Worm (Caenorhabditis elegans) whole organism, late embryonic: ENCODE measurements around the gene srbc-71.

Source experiments
- C08G9.2 ChIP-seq: sonication (generic microtip); optimal IDR thresholded peaks from 2 replicates; lab custom pipeline; 2016; ENCODE audit warnings: mild to moderate bottlenecking, missing genetic modification characterization, moderate library complexity, missing compliant biosample characterization
- F13H6.1 ChIP-seq: sonication (generic microtip); optimal IDR thresholded peaks from 2 replicates; lab custom pipeline; 2016; ENCODE audit warnings: missing genetic modification characterization, missing compliant biosample characterization
- K02D7.2 ChIP-seq: sonication (generic microtip); optimal IDR thresholded peaks from 2 replicates; lab custom pipeline; 2017; ENCODE audit warnings: mild to moderate bottlenecking, missing genetic modification characterization, missing compliant biosample characterization
- K09A11.1 ChIP-seq: sonication (generic microtip); optimal IDR thresholded peaks from 2 replicates; lab custom pipeline; 2017; ENCODE audit warnings: antibody characterized with exemption, mild to moderate bottlenecking, missing genetic modification characterization, missing compliant biosample characterization; ENCODE audit not compliant: insufficient read depth
- ahr-1 ChIP-seq: sonication (generic microtip); optimal IDR thresholded peaks from 2 replicates; lab custom pipeline; 2016; ENCODE audit warnings: missing genetic modification characterization, missing compliant biosample characterization
- ama-1 ChIP-seq: fragments of 150-350 bp; optimal IDR thresholded peaks from 2 replicates; lab custom pipeline; 2014
- ceh-22 ChIP-seq: sonication (generic microtip); optimal IDR thresholded peaks from 2 replicates; lab custom pipeline; 2017; ENCODE audit warnings: missing biosample characterization, missing genetic modification characterization
- ceh-24 ChIP-seq: sonication (generic microtip); optimal IDR thresholded peaks from 2 replicates; lab custom pipeline; 2016; ENCODE audit warnings: mild to moderate bottlenecking, missing genetic modification characterization, missing compliant biosample characterization
- ceh-31 ChIP-seq: sonication (generic microtip); optimal IDR thresholded peaks from 2 replicates; lab custom pipeline; 2016; ENCODE audit warnings: missing genetic modification characterization, missing compliant biosample characterization
- ceh-34 ChIP-seq: sonication (generic microtip); optimal IDR thresholded peaks from 2 replicates; lab custom pipeline; 2016; ENCODE audit warnings: mild to moderate bottlenecking, missing genetic modification characterization, missing compliant biosample characterization
- ceh-45 ChIP-seq: fragments of 200-800 bp; sonication (Bioruptor generic); IDR thresholded peaks from 2 replicates; pipeline ENCODE4 v1.3.6; 2022; ENCODE audit warnings: missing genetic modification reagents, missing genetic modification characterization, missing compliant biosample characterization
- ceh-48 ChIP-seq: sonication (generic microtip); optimal IDR thresholded peaks from 2 replicates; lab custom pipeline; 2016; ENCODE audit warnings: missing genetic modification characterization, inconsistent platforms, missing compliant biosample characterization
- ceh-6 ChIP-seq: fragments of 200-800 bp; sonication (Bioruptor generic); optimal IDR thresholded peaks from 2 replicates; lab custom pipeline; 2018; ENCODE audit warnings: mild to moderate bottlenecking, missing genetic modification characterization, missing compliant biosample characterization
- ceh-9 ChIP-seq: sonication (generic microtip); optimal IDR thresholded peaks from 2 replicates; lab custom pipeline; 2016; ENCODE audit warnings: mild to moderate bottlenecking, missing genetic modification characterization, inconsistent platforms, missing compliant biosample characterization
- che-1 ChIP-seq: sonication (generic microtip); optimal IDR thresholded peaks from 2 replicates; lab custom pipeline; 2016; ENCODE audit warnings: mild to moderate bottlenecking, missing genetic modification characterization, missing compliant biosample characterization
- dmd-4 ChIP-seq: sonication (generic microtip); optimal IDR thresholded peaks from 2 replicates; lab custom pipeline; 2016; ENCODE audit warnings: borderline replicate concordance, missing genetic modification characterization, missing compliant biosample characterization
- dve-1 ChIP-seq: sonication (generic microtip); optimal IDR thresholded peaks from 2 replicates; lab custom pipeline; 2017; ENCODE audit warnings: antibody characterized with exemption, mild to moderate bottlenecking, missing genetic modification characterization, missing compliant biosample characterization
- elt-2 ChIP-seq: sonication (generic microtip); optimal IDR thresholded peaks from 2 replicates; lab custom pipeline; 2016; ENCODE audit warnings: missing genetic modification reagents, missing genetic modification characterization, missing compliant biosample characterization
- ets-4 ChIP-seq: sonication (generic microtip); optimal IDR thresholded peaks from 2 replicates; lab custom pipeline; 2016; ENCODE audit warnings: missing genetic modification characterization, missing compliant biosample characterization
- fkh-6 ChIP-seq: sonication (generic microtip); optimal IDR thresholded peaks from 2 replicates; lab custom pipeline; 2016; ENCODE audit warnings: missing genetic modification characterization, missing compliant biosample characterization
- hlh-13 ChIP-seq: fragments of 200-800 bp; sonication (Bioruptor generic); optimal IDR thresholded peaks from 2 replicates; lab custom pipeline; 2018; ENCODE audit warnings: mild to moderate bottlenecking, missing genetic modification characterization, missing compliant biosample characterization
- hlh-15 ChIP-seq: sonication (generic microtip); optimal IDR thresholded peaks from 2 replicates; lab custom pipeline; 2016; ENCODE audit warnings: missing genetic modification characterization, missing compliant biosample characterization
- hlh-30 ChIP-seq: sonication (generic microtip); optimal IDR thresholded peaks from 2 replicates; lab custom pipeline; 2017; ENCODE audit warnings: antibody characterized with exemption, missing genetic modification characterization, missing compliant biosample characterization; ENCODE audit not compliant: insufficient read depth
- hlh-6 ChIP-seq: sonication (generic microtip); optimal IDR thresholded peaks from 2 replicates; lab custom pipeline; 2016; ENCODE audit warnings: missing genotype, missing genetic modification characterization, missing compliant biosample characterization
- madf-2 ChIP-seq: sonication (generic microtip); optimal IDR thresholded peaks from 2 replicates; lab custom pipeline; 2017; ENCODE audit warnings: missing genetic modification characterization, missing compliant biosample characterization
- odd-2 ChIP-seq: sonication (generic microtip); optimal IDR thresholded peaks from 2 replicates; lab custom pipeline; 2017; ENCODE audit warnings: antibody characterized with exemption, mild to moderate bottlenecking, missing genetic modification characterization, missing compliant biosample characterization
- pha-2 ChIP-seq: sonication (generic microtip); optimal IDR thresholded peaks from 2 replicates; lab custom pipeline; 2017; ENCODE audit warnings: mild to moderate bottlenecking, missing genetic modification characterization, missing compliant biosample characterization
- pha-4 ChIP-seq: fragments of 150-350 bp; optimal IDR thresholded peaks from 2 replicates; lab custom pipeline; 2018; ENCODE audit warnings: missing biosample characterization, missing genetic modification reagents, missing genetic modification characterization
- ref-2 ChIP-seq: sonication (generic microtip); optimal IDR thresholded peaks from 2 replicates; lab custom pipeline; 2016; ENCODE audit warnings: missing genetic modification characterization, missing compliant biosample characterization
- sox-2 ChIP-seq: fragments of 200-800 bp; sonication (Bioruptor generic); IDR thresholded peaks from 2 replicates; pipeline ENCODE4 v1.3.6; 2022; ENCODE audit warnings: missing genetic modification reagents, missing genetic modification characterization, missing compliant biosample characterization
- sox-4 ChIP-seq: sonication (generic microtip); optimal IDR thresholded peaks from 2 replicates; lab custom pipeline; 2017; ENCODE audit warnings: mild to moderate bottlenecking, missing genetic modification characterization, inconsistent platforms, missing compliant biosample characterization
- tbx-2 ChIP-seq: sonication (generic microtip); optimal IDR thresholded peaks from 2 replicates; lab custom pipeline; 2016; ENCODE audit warnings: missing genetic modification characterization, missing compliant biosample characterization
- unc-42 ChIP-seq: sonication (generic microtip); optimal IDR thresholded peaks from 2 replicates; lab custom pipeline; 2016; ENCODE audit warnings: missing genotype, missing genetic modification characterization, missing compliant biosample characterization
- zip-5 ChIP-seq: sonication (generic microtip); optimal IDR thresholded peaks from 2 replicates; lab custom pipeline; 2016; ENCODE audit warnings: missing genetic modification characterization, missing compliant biosample characterization

srbc-71 gene

DNA sequence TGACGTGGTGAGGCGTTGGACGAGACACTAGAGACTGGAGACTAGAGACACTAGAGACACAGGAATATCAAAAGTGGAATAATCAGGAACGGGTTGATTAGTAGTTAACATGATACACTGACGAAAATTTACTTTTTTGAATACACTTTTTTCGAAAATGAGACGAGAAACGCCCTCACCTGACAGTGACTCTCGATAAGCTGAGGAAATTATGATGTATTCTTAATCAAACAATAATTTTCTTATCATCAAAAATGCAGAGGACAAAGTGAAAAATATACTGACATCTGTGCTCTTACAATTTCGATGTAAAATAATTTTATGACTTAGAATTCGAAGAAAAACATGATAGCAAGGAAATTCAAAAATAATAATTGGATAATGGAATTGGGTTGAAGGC is 33.7 kb upstream of the srbc-71 start:
- TF ChIP-seq ama-1 (lab: Kevin White, UChicago), result no peak
- no peak for TF ChIP-seq hlh-13
- no peak for TF ChIP-seq K09A11.1 (tag; lab: Kevin White, UChicago)
- TF ChIP-seq dve-1 (tag; lab: Kevin White, UChicago), result no peak
- TF ChIP-seq elt-2 (tag; lab: Kevin White, UChicago), result no peak

- no peak for TF ChIP-seq che-1 (tag; lab: Kevin White, UChicago)
- TF ChIP-seq C08G9.2 (tag; lab: Kevin White, UChicago), result no peak
- TF ChIP-seq ceh-45 (GFP tag; lab: Robert Waterston, UW), result no peak
- TF ChIP-seq ceh-22 (tag; lab: Kevin White, UChicago), result no peak
- no peak for TF ChIP-seq tbx-2 (tag; lab: Kevin White, UChicago)
- no peak for TF ChIP-seq hlh-30
- no peak for TF ChIP-seq pha-4 (tag; lab: Kevin White, UChicago)
- TF ChIP-seq ceh-34 (tag; lab: Kevin White, UChicago), result no peak
- TF ChIP-seq ceh-9 (tag; lab: Kevin White, UChicago), result no peak
- no peak for TF ChIP-seq K02D7.2 (tag; lab: Kevin White, UChicago)
- TF ChIP-seq zip-5 (tag; lab: Kevin White, UChicago), result no peak
- TF ChIP-seq ceh-31 (tag; lab: Kevin White, UChicago), result no peak
- no peak for TF ChIP-seq odd-2 (tag; lab: Kevin White, UChicago)
- no peak for TF ChIP-seq F13H6.1 (tag; lab: Kevin White, UChicago)
- TF ChIP-seq dmd-4 (tag; lab: Kevin White, UChicago), result no peak
Observed at ce11 chrIV:4254989-4255582, 29.3 kb upstream of the srbc-71 start.

- TF ChIP-seq pha-2 (tag; lab: Kevin White, UChicago), result peak; percentile 43
- no peak for TF ChIP-seq hlh-6 (tag; lab: Kevin White, UChicago)
- TF ChIP-seq, all 69 proteins: peak for 1
Observed at ce11 chrIV:4247770-4248169, 22.0 kb upstream of the srbc-71 start, which contains the start of gene ama-1. Gene ama-1, plus strand, starts transcription at chrIV:4248070.

DNA sequence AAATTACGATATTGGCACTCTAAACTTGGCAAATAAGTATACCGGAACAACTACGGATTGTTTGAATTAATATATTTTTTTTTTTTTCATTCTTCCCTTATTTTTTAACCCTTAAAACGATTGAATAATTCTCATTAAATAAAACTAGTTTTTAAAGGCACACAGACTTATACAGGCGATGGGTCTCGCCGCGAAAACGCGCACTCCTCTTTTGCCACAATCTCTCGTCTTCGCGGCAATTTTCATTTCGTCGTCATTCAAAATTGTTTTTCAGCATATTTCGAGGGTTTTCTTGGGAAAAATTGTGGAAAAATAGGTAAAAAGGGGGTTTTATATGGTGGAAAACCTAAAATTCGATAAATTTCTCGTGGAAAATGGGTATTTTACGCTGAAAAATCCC is 21.6 kb upstream of the srbc-71 start:
- TF ChIP-seq unc-42 (tag; lab: Kevin White, UChicago), result peak; percentile 22
- TF ChIP-seq hlh-15 (tag; lab: Kevin White, UChicago), result no peak

- TF ChIP-seq pha-2 (tag; lab: Kevin White, UChicago) (no peak), ceh-31 (tag; lab: Kevin White, UChicago) (no peak), ceh-24 (no peak), fkh-6 (tag; lab: Kevin White, UChicago) (no peak), sox-4 (tag; lab: Kevin White, UChicago) (no peak), dmd-4 (tag; lab: Kevin White, UChicago) (no peak), C08G9.2 (tag; lab: Kevin White, UChicago) (no peak), ceh-34 (tag; lab: Kevin White, UChicago) (no peak), ahr-1 (no peak), ceh-48 (no peak), ceh-6 (no peak), hlh-13 (no peak), ama-1 (lab: Kevin White, UChicago) (no peak)
Observed at ce11 chrIV:4246493-4246892, 20.7 kb upstream of the srbc-71 start, which contains the start of gene ttr-20. Gene ttr-20, plus strand, starts transcription at chrIV:4246793.

DNA sequence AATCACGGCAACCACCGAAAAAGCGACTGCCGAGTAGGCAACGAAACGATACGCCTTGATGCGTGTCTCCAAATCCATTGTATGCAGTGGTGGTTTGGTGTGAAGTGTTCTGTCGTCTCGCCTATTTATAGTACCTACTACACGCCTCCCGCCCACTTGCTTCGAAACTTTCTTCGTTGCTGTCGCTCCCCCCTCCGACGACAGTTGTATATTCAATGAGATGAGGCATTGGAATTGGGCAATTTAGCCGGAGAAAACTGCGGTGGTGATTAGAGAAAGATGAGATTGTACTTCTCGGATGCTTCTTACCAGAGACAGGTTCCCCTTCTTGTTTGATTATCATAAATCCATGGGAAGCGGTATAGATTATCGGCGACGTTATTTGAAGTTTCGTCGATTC is 18.8 kb upstream of the srbc-71 start, which contains the start of gene col-34:
Gene col-34 (minus strand): TSS at position 101 of the 400 bp plus-strand sequence.
- TF ChIP-seq ets-4 (tag; lab: Kevin White, UChicago), result no peak
- no peak for TF ChIP-seq sox-2
- TF ChIP-seq hlh-30, result no peak
- TF ChIP-seq madf-2 (tag; lab: Kevin White, UChicago), result no peak
- TF ChIP-seq ama-1 (lab: Kevin White, UChicago), result no peak
- TF ChIP-seq ref-2 (tag; lab: Kevin White, UChicago), result no peak
- no peak for TF ChIP-seq ceh-45 (GFP tag; lab: Robert Waterston, UW)
